Worm (Caenorhabditis elegans) whole organism, L1 larva: ENCODE measurements around the gene K07C11.10.

Experiments
- aly-2 ChIP-seq: fragments of 150-350 bp; optimal IDR thresholded peaks from 2 replicates; lab custom pipeline; 2014; ENCODE audit warnings: missing biosample characterization, missing genetic modification characterization
- fkh-10 ChIP-seq: sonication (generic microtip); optimal IDR thresholded peaks from 2 replicates; lab custom pipeline; 2017; ENCODE audit warnings: missing biosample characterization, missing genetic modification reagents, missing genetic modification characterization
- nhr-237 ChIP-seq: fragments of 150-350 bp; optimal IDR thresholded peaks from 2 replicates; lab custom pipeline; 2014; ENCODE audit warnings: missing biosample characterization, missing genetic modification characterization
- nhr-71 ChIP-seq: sonication (generic microtip); optimal IDR thresholded peaks from 2 replicates; lab custom pipeline; 2016; ENCODE audit warnings: mild to moderate bottlenecking, missing genetic modification characterization, moderate library complexity, missing compliant biosample characterization
- unc-62 ChIP-seq: fragments of 150-350 bp; optimal IDR thresholded peaks from 2 replicates; lab custom pipeline; 2014; ENCODE audit warnings: missing biosample characterization, missing genetic modification reagents, missing genetic modification characterization

- TF ChIP-seq nhr-71 (tag; lab: Kevin White, UChicago): peak; percentile 32
- TF ChIP-seq aly-2 (tag; lab: Kevin White, UChicago): no peak
- no peak for TF ChIP-seq unc-62 (GFP tag; lab: Kevin White, UChicago)
- no peak for TF ChIP-seq nhr-237 (tag; lab: Kevin White, UChicago)
- no peak for TF ChIP-seq fkh-10 (GFP tag; lab: Kevin White, UChicago)
Measured at ce11 chrV:8178914-8179542, 47.7 kb downstream of the K07C11.10 start, which contains the start of gene srp-7.
